In the genomic region with DNA sequence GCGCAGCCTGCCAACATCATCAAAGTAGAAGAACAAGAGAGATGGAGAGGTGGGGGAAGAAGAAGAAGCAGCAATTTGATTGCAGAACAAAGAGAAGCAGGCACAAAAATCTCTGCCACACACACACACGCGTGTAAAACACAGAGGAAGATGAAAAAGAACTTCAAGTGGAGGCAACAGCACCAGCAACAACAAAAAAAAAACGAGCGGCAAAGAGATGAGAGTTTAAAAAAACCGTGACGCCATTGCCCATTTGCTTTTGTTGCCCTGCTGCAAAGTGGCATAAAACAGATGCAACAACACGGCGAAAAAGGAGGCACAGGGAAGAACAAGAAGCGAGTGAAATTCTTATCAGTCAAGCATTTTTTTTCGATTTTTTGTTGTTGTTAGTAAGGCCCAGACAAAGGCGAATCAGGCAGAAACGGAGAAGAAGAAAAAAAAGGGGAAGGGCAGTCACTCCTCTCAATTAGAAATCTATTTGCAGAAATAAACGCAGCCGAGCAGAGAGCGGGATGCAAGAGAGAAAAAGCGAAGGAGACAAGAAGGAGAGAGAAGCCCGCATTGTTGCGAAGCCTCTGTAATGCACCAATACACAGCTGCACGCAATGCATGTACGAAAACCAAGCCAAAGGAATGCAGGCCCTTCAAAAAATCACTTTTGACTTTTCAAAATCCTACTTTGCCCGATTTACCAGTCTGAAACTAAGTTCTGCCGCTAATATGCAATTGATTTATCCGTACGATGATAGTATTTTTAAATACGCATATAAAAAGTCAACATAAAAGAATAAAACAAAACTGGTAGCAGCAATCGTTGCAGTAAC, we compare ENCODE assay signal across 6 fruit fly cellular contexts.
TF ChIP-seq lines count a peak whose summit lies in the region.

No protein-coding gene starts in this region.

- no peak for TF ChIP-seq CTCF in whole organism, embryonic (GFP tag; optimal IDR thresholded peaks at IDR 0.05; lab: Kevin White, UChicago)

TF ChIP-seq in Kc167, 6 proteins besides CTCF, POLR2A, EP300 and RAD21:
- TF ChIP-seq h (optimal IDR thresholded peaks at IDR 0.05; lab: Kevin White, UChicago) (no peak), Myc (optimal IDR thresholded peaks at IDR 0.05; lab: Kevin White, UChicago) (no peak), Sin3A (optimal IDR thresholded peaks at IDR 0.05; lab: Kevin White, UChicago) (no peak), psq (optimal IDR thresholded peaks at IDR 0.05; lab: Kevin White, UChicago) (peak; percentile 9), insv (optimal IDR thresholded peaks at IDR 0.05; lab: Kevin White, UChicago) (no peak), ttk (optimal IDR thresholded peaks at IDR 0.05; lab: Kevin White, UChicago) (no peak)

TF ChIP-seq in whole organism, adult, 20 proteins besides CTCF, POLR2A, EP300 and RAD21:
- TF ChIP-seq bab1 (GFP tag; optimal IDR thresholded peaks at IDR 0.05; lab: Kevin White, UChicago) = no peak
- peak; percentile 91 for TF ChIP-seq pad (GFP tag; optimal IDR thresholded peaks at IDR 0.05; lab: Kevin White, UChicago)
- no peak for TF ChIP-seq tj (GFP tag; optimal IDR thresholded peaks at IDR 0.05; lab: Kevin White, UChicago)

TF ChIP-seq in whole organism, embryonic, 481 proteins besides CTCF, POLR2A, EP300 and RAD21 (continues in another document):
- TF ChIP-seq Rfx (GFP tag; IDR thresholded peaks at IDR 0.05; lab: Robert Waterston, UW) (no peak), CG16815 (GFP tag; optimal IDR thresholded peaks at IDR 0.05; lab: Kevin White, UChicago) (no peak), NfI (GFP tag; optimal IDR thresholded peaks at IDR 0.05; lab: Kevin White, UChicago) (no peak), NK7.1 (GFP tag; optimal IDR thresholded peaks at IDR 0.05; lab: Kevin White, UChicago) (no peak), Elba2 (GFP tag; optimal IDR thresholded peaks at IDR 0.05; lab: Kevin White, UChicago) (peak; percentile 30), cg (GFP tag; optimal IDR thresholded peaks at IDR 0.05; lab: Kevin White, UChicago) (peak; percentile 37), sqz (GFP tag; optimal IDR thresholded peaks at IDR 0.05; lab: Kevin White, UChicago) (peak; percentile 85), klu (GFP tag; IDR thresholded peaks at IDR 0.05; lab: Robert Waterston, UW) (no peak), CG4360 (GFP tag; IDR thresholded peaks at IDR 0.05; lab: Robert Waterston, UW) (peak; percentile 72), danr (GFP tag; IDR thresholded peaks at IDR 0.05; lab: Robert Waterston, UW) (no peak), Drgx (GFP tag; IDR thresholded peaks at IDR 0.05; lab: Robert Waterston, UW) (peak; percentile 46; the same call in 1 of the 2 replicates), pros (GFP tag; optimal IDR thresholded peaks at IDR 0.05; lab: Kevin White, UChicago) (peak; percentile 18), CG10462 (GFP tag; optimal IDR thresholded peaks at IDR 0.05; lab: Kevin White, UChicago) (no peak), twi (tag; optimal IDR thresholded peaks at IDR 0.05; lab: Kevin White, UChicago) (no peak), Fer2 (tag; optimal IDR thresholded peaks at IDR 0.05; lab: Kevin White, UChicago) (no peak), CG13624 (GFP tag; optimal IDR thresholded peaks at IDR 0.05; lab: Kevin White, UChicago) (no peak), CG17829 (tag; optimal IDR thresholded peaks at IDR 0.05; lab: Kevin White, UChicago) (no peak), chn (GFP tag; optimal IDR thresholded peaks at IDR 0.05; lab: Kevin White, UChicago) (no peak), en (GFP tag; optimal IDR thresholded peaks at IDR 0.05; lab: Kevin White, UChicago) (no peak)

TF ChIP-seq in whole organism, prepupa, 60 proteins besides CTCF, POLR2A, EP300 and RAD21 (continues in another document):
- TF ChIP-seq CG32006 (GFP tag; optimal IDR thresholded peaks at IDR 0.05; lab: Kevin White, UChicago) (peak; percentile 22), CG6854 (GFP tag; optimal IDR thresholded peaks at IDR 0.05; lab: Kevin White, UChicago) (peak; percentile 2), CG3032 (tag; optimal IDR thresholded peaks at IDR 0.05; lab: Kevin White, UChicago) (peak; percentile 24), achi (GFP tag; optimal IDR thresholded peaks at IDR 0.05; lab: Kevin White, UChicago) (no peak), topi (GFP tag; optimal IDR thresholded peaks at IDR 0.05; lab: Kevin White, UChicago) (no peak), Lpt (GFP tag; optimal IDR thresholded peaks at IDR 0.05; lab: Kevin White, UChicago) (peak; percentile 37), vri (GFP tag; optimal IDR thresholded peaks at IDR 0.05; lab: Kevin White, UChicago) (peak; percentile 32), eg (GFP tag; IDR thresholded peaks at IDR 0.05; lab: Robert Waterston, UW) (peak; percentile 46; the same call in 1 of the 3 replicates), CG6792 (GFP tag; optimal IDR thresholded peaks at IDR 0.05; lab: Kevin White, UChicago) (no peak), Smox (GFP tag; optimal IDR thresholded peaks at IDR 0.05; lab: Kevin White, UChicago) (no peak), ss (GFP tag; optimal IDR thresholded peaks at IDR 0.05; lab: Kevin White, UChicago) (peak; percentile 62 to 69), salr (GFP tag; optimal IDR thresholded peaks at IDR 0.05; lab: Kevin White, UChicago) (peak in 1 of 2 experiments; percentile 47), CG6276 (GFP tag; optimal IDR thresholded peaks at IDR 0.05; lab: Kevin White, UChicago) (peak; percentile 60), CG16779 (tag; optimal IDR thresholded peaks at IDR 0.05; lab: Kevin White, UChicago) (peak; percentile 35), cyc (GFP tag; optimal IDR thresholded peaks at IDR 0.05; lab: Kevin White, UChicago) (no peak), CG3919 (GFP tag; optimal IDR thresholded peaks at IDR 0.05; lab: Kevin White, UChicago) (peak; percentile 7), CG9139 (GFP tag; optimal IDR thresholded peaks at IDR 0.05; lab: Kevin White, UChicago) (peak; percentile 28), CG11762 (GFP tag; optimal IDR thresholded peaks at IDR 0.05; lab: Kevin White, UChicago; ENCODE audit: insufficient read depth) (peak; percentile 14)

TF ChIP-seq in whole organism, pupa, 21 proteins besides CTCF, POLR2A, EP300 and RAD21 (continues in another document):
- TF ChIP-seq CG13204 (GFP tag; optimal IDR thresholded peaks at IDR 0.05; lab: Kevin White, UChicago) = peak; percentile 50
- TF ChIP-seq gl (tag; optimal IDR thresholded peaks at IDR 0.05; lab: Kevin White, UChicago) = peak; percentile 61
- peak; percentile 25 for TF ChIP-seq Pif1A (GFP tag; optimal IDR thresholded peaks at IDR 0.05; lab: Kevin White, UChicago)
- peak; percentile 26 for TF ChIP-seq CG9948 (tag; optimal IDR thresholded peaks at IDR 0.05; lab: Kevin White, UChicago)
- peak; percentile 48 for TF ChIP-seq CG8159 (tag; optimal IDR thresholded peaks at IDR 0.05; lab: Kevin White, UChicago)
- TF ChIP-seq CG8301 (tag; optimal IDR thresholded peaks at IDR 0.05; lab: Kevin White, UChicago) = peak; percentile 51
- peak; percentile 75 for TF ChIP-seq CG14655 (GFP tag; optimal IDR thresholded peaks at IDR 0.05; lab: Kevin White, UChicago)
- TF ChIP-seq EcR (GFP tag; optimal IDR thresholded peaks at IDR 0.05; lab: Kevin White, UChicago) = peak; percentile 71
- TF ChIP-seq CG4496 (GFP tag; IDR thresholded peaks at IDR 0.05; lab: Robert Waterston, UW) = peak; percentile 80
- TF ChIP-seq Pif1B (GFP tag; optimal IDR thresholded peaks at IDR 0.05; lab: Kevin White, UChicago) = peak; percentile 11
- TF ChIP-seq Snoo (tag; optimal IDR thresholded peaks at IDR 0.05; lab: Kevin White, UChicago) = no peak
- TF ChIP-seq CG15710 (tag; optimal IDR thresholded peaks at IDR 0.05; lab: Kevin White, UChicago) = peak; percentile 53
- 0 out of 3 replicates have a peak, but pooled peaks have one; percentile 29 for TF ChIP-seq fd96Ca (GFP tag; IDR thresholded peaks at IDR 0.05; lab: Robert Waterston, UW)
- TF ChIP-seq CG12605 (GFP tag; IDR thresholded peaks at IDR 0.05; lab: Robert Waterston, UW) = peak; percentile 60; the same call in 1 of the 2 replicates
- TF ChIP-seq Ets98B (GFP tag; IDR thresholded peaks at IDR 0.05; lab: Robert Waterston, UW) = no peak
- no peak for TF ChIP-seq rn (GFP tag; IDR thresholded peaks at IDR 0.05; lab: Robert Waterston, UW)
- no peak for TF ChIP-seq CG10348 (GFP tag; IDR thresholded peaks at IDR 0.05; lab: Robert Waterston, UW)
- TF ChIP-seq CG32121 (GFP tag; IDR thresholded peaks at IDR 0.05; lab: Robert Waterston, UW) = peak; percentile 26; the same call in 1 of the 2 replicates
- TF ChIP-seq CG34367 (tag; optimal IDR thresholded peaks at IDR 0.05; lab: Kevin White, UChicago) = peak; percentile 41
- TF ChIP-seq D1 (tag; optimal IDR thresholded peaks at IDR 0.05; lab: Kevin White, UChicago) = no peak

TF ChIP-seq in whole organism, wandering third instar larva, 38 proteins besides CTCF, POLR2A, EP300 and RAD21:
- TF ChIP-seq Sp1 (GFP tag; optimal IDR thresholded peaks at IDR 0.05; lab: Kevin White, UChicago) (peak; percentile 35), N (GFP tag; optimal IDR thresholded peaks at IDR 0.05; lab: Kevin White, UChicago) (no peak), fru (GFP tag; optimal IDR thresholded peaks at IDR 0.05; lab: Kevin White, UChicago) (peak; percentile 21), Hnf4 (GFP tag; optimal IDR thresholded peaks at IDR 0.05; lab: Kevin White, UChicago) (peak; percentile 7), Jra (GFP tag; optimal IDR thresholded peaks at IDR 0.05; lab: Kevin White, UChicago) (peak; percentile 25), psq (GFP tag; optimal IDR thresholded peaks at IDR 0.05; lab: Kevin White, UChicago) (peak; percentile 88), tai (GFP tag; optimal IDR thresholded peaks at IDR 0.05; lab: Kevin White, UChicago) (no peak)
